Worm (Caenorhabditis elegans): ENCODE measurements around the gene nhr-285.
"Not testable (repeated sequence)": the region's sequence is repeated elsewhere in the genome, so short reads cannot be mapped to it uniquely, and the experiment has no call there.

DNA sequence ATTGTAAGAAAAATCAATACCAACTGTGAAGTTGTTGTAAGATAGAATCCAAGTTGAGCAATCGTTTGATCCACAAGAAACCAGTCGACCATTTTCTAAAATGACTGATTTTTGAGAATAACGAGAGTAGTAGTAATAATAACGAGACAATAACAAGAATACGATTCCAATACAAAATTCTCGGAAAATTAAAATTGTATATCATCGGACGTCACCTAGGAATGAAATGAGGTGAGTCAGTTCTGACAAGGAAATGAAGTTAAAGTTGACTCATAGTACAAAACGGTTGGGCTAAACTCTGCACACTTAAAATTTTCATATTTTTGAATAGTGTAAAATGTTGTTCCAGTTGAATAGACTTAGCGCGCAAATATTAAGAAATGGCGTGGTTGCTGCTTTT lies 34.7 kb downstream of the nhr-285 start, which contains the start of gene str-19:
- not testable (repeated sequence) for TF ChIP-seq med-1 (GFP tag; optimal IDR thresholded peaks at IDR 0.05; ENCODE audit: insufficient read depth); flt-1 (GFP tag; IDR thresholded peaks at IDR 0.05)

Measured in whole organism, midembryonic.